Worm (Caenorhabditis elegans): ENCODE results near the gene peb-1.

DNA sequence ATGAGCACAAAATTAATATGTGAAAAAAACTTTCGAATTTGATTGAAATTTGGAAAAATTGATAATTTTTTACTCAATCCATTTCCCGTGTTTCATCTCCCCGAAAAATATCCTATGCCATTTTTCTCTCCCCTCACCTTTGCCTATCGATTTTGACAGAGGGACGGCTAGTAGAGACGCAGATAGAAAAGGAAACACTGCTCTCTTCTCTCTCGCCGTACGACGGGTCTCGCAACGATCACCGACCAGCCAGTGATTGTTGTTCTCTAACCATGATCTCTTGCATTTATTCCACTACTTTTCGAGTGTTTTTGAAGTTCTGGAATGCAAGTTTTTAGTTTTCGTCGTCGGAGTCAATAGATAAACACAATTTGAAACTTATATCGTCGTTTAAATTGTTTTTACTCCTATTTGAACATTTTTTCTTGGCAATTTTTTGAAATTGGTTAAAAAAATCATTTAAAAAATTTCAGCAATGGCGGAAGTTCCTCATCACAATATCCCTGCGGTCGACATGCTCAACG lies 26.6 kb downstream of the peb-1 start, which contains the start of gene vha-15:
- TF ChIP-seq nhr-12 (tag; optimal IDR thresholded peaks at IDR 0.05) (no peak), ama-1 (optimal IDR thresholded peaks at IDR 0.05) (no peak)
